Worm (Caenorhabditis elegans) whole organism, early embryonic: ENCODE results near the gene scl-10.

Experiments
- B0310.2 ChIP-seq: sonication (generic microtip); optimal IDR thresholded peaks from 2 replicates; lab custom pipeline; 2016; ENCODE audit warnings: mild to moderate bottlenecking, missing genetic modification characterization, missing compliant biosample characterization
- F13C5.2 ChIP-seq: sonication (generic microtip); optimal IDR thresholded peaks from 2 replicates; lab custom pipeline; 2017; ENCODE audit warnings: mild to moderate bottlenecking, missing genetic modification characterization, inconsistent platforms, missing compliant biosample characterization
- aly-1 ChIP-seq: sonication (generic microtip); optimal IDR thresholded peaks from 2 replicates; lab custom pipeline; 2016; ENCODE audit warnings: missing genetic modification characterization, missing compliant biosample characterization
- ama-1 ChIP-seq: fragments of 150-350 bp; optimal IDR thresholded peaks from 2 replicates; lab custom pipeline; 2014
- ceh-13 ChIP-seq: fragments of 200-800 bp; sonication (Bioruptor generic); optimal IDR thresholded peaks from 2 replicates; lab custom pipeline; 2018; ENCODE audit warnings: mild to moderate bottlenecking, missing genetic modification characterization, missing compliant biosample characterization
- ceh-36 ChIP-seq: sonication (generic microtip); optimal IDR thresholded peaks from 2 replicates; lab custom pipeline; 2016; ENCODE audit warnings: missing genetic modification characterization, inconsistent platforms, missing compliant biosample characterization
- ets-7 ChIP-seq: sonication (generic microtip); optimal IDR thresholded peaks from 2 replicates; lab custom pipeline; 2016; ENCODE audit warnings: missing genotype, missing genetic modification characterization, missing compliant biosample characterization
- flt-1 ChIP-seq: fragments of 200-800 bp; sonication (Bioruptor generic); IDR thresholded peaks from 2 replicates; pipeline ENCODE4 v1.3.6; 2022; ENCODE audit warnings: missing genetic modification characterization, missing compliant biosample characterization
- hmbx-1 ChIP-seq: sonication (generic microtip); optimal IDR thresholded peaks from 2 replicates; lab custom pipeline; 2016; ENCODE audit warnings: mild to moderate bottlenecking, missing genetic modification characterization, missing compliant biosample characterization
- hmg-4 ChIP-seq: fragments of 200-800 bp; sonication (Bioruptor generic); optimal IDR thresholded peaks from 2 replicates; lab custom pipeline; 2018; ENCODE audit warnings: mild to moderate bottlenecking, missing genetic modification characterization, missing compliant biosample characterization
- hnd-1 ChIP-seq: sonication (generic microtip); optimal IDR thresholded peaks from 2 replicates; lab custom pipeline; 2016; ENCODE audit warnings: missing genetic modification characterization, missing compliant biosample characterization
- pes-1 ChIP-seq: fragments of 200-800 bp; sonication (Bioruptor generic); IDR thresholded peaks from 2 replicates; pipeline ENCODE4 v1.3.6; 2022; ENCODE audit warnings: missing genetic modification reagents, missing genetic modification characterization, missing compliant biosample characterization
- scrt-1 ChIP-seq: fragments of 200-800 bp; sonication (Bioruptor generic); IDR thresholded peaks from 2 replicates; pipeline ENCODE4 v1.3.6; 2022; ENCODE audit warnings: missing genetic modification characterization, missing compliant biosample characterization
- sea-1 ChIP-seq: fragments of 200-800 bp; sonication (Bioruptor generic); conservative IDR thresholded peaks from 2 replicates; pipeline ENCODE4 v1.3.6; 2022; ENCODE audit warnings: missing genetic modification characterization, missing compliant biosample characterization
- tbx-11 ChIP-seq: fragments of 200-800 bp; sonication (Bioruptor generic); IDR thresholded peaks from 2 replicates; pipeline ENCODE4 v1.3.6; 2022; ENCODE audit warnings: missing genetic modification characterization, missing compliant biosample characterization
- tbx-37 ChIP-seq: fragments of 200-800 bp; sonication (Bioruptor generic); conservative IDR thresholded peaks from 2 replicates; pipeline ENCODE4 v1.3.6; 2022; ENCODE audit warnings: missing genetic modification reagents, missing genetic modification characterization, missing compliant biosample characterization
- tra-4 ChIP-seq: sonication (generic microtip); optimal IDR thresholded peaks from 2 replicates; lab custom pipeline; 2017; ENCODE audit warnings: missing genetic modification characterization, missing compliant biosample characterization

scl-10 gene

DNA sequence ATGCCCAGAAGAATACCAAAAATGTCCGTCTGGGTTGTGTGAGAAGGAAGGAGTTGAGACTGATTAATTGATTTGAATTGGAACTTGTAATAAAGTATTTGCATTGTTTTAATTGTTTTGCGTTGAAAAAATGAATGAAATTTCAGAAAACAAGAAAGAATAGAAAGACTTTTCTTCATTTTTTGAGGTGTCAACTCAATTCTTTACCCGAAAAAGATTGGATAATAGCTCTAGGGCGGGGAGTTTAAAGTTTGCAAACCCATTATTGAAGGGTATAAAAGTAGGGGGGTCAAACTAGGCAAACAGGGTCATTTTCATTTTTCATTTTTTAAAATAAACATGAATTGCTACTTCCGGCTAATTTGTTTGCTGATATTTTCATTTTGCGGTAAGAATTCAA lies at the start of gene scl-10:
scl-10 (plus strand) TSS at position 301 of the 400 bp plus-strand sequence.
- TF ChIP-seq scrt-1 (GFP tag; lab: Robert Waterston, UW) (no peak), ama-1 (no peak), hmbx-1 (tag; lab: Kevin White, UChicago) (no peak), sea-1 (GFP tag; lab: Robert Waterston, UW) (no peak)

DNA sequence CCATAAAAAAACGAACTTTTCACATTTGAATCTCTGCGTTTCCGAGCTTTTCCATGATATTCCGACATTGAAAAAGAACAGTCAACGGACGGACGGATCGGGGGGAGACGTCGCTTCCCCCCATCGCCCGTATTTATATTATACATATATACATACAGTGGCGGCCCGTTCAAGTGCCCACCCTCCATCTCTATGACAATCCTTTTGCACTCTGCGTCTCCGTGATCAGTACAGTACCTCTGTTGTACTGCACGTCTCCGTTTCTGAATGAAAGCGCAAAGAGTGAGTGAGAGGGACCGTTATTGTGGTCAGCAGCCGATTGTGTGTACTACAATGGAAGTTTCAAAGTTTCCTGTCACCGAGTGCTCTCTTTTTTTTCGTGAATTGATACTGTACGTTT lies 49.2 kb upstream of the scl-10 start:
- TF ChIP-seq B0310.2, result no peak
- TF ChIP-seq hmg-4 (GFP tag; lab: Kevin White, UChicago), result no peak
- no peak for TF ChIP-seq ama-1
- TF ChIP-seq tra-4, result no peak
- TF ChIP-seq ceh-36 (tag; lab: Kevin White, UChicago), result no peak
- TF ChIP-seq sea-1 (GFP tag; lab: Robert Waterston, UW), result no peak
- no peak for TF ChIP-seq F13C5.2 (tag; lab: Kevin White, UChicago)
- TF ChIP-seq aly-1 (tag; lab: Kevin White, UChicago), result no peak
- no peak for TF ChIP-seq flt-1 (GFP tag; lab: Robert Waterston, UW)
- TF ChIP-seq hmbx-1 (tag; lab: Kevin White, UChicago), result no peak
- no peak for TF ChIP-seq tbx-11 (GFP tag; lab: Robert Waterston, UW)
- no peak for TF ChIP-seq scrt-1 (GFP tag; lab: Robert Waterston, UW)
- no peak for TF ChIP-seq pes-1 (GFP tag; lab: Robert Waterston, UW)
- no peak for TF ChIP-seq ets-7 (tag; lab: Kevin White, UChicago)
- TF ChIP-seq ceh-13 (GFP tag; lab: Kevin White, UChicago), result no peak
- TF ChIP-seq tbx-37 (GFP tag; lab: Robert Waterston, UW), result no peak
- no peak for TF ChIP-seq hnd-1

DNA sequence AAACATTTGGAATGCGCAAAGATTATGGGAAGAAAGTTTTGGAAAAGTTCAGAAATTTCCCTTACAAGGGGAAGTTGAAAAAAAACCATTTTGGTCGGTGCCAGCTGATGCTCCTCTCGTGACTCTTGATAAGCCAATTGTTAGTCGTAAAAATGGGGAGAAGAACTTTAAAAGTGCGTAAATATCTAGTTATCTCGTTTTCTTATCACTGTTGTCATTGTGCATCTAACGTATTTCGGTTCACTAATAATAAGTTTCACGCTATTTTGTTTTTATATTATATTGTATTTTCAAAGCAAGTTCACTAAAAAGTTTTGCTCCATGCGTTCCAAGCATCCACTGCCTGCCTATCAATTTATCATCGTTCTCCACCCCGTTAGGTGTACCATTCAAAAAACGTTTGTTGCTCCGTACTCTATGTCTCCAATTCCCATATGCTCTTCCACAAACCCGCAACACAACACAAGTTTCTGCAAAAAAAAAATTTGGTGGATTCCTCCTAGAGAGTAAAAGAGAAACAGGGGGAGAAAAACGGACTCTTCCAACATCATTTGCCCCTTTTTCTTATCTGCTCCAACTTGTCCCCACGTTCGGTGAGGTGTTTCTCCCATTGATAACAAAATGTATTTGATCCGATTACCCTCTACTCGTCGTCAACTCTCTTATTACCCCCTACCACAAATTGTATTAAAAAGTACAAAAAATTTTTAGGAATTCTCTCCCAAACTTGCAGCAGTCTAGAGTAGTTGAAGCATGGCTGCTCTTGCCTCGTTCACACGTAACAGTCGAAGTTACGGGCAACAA lies 39.6 kb upstream of the scl-10 start, which contains the start of gene mbk-2:
mbk-2 (plus strand) TSS at position 754 of the 804 bp plus-strand sequence.
- TF ChIP-seq hnd-1, result no peak
- TF ChIP-seq hmbx-1 (tag; lab: Kevin White, UChicago), result no peak
- TF ChIP-seq pes-1 (GFP tag; lab: Robert Waterston, UW), result no peak
- TF ChIP-seq F13C5.2 (tag; lab: Kevin White, UChicago), result no peak
- no peak for TF ChIP-seq aly-1 (tag; lab: Kevin White, UChicago)
- no peak for TF ChIP-seq ets-7 (tag; lab: Kevin White, UChicago)
- no peak for TF ChIP-seq flt-1 (GFP tag; lab: Robert Waterston, UW)
- TF ChIP-seq tra-4, result no peak
- no peak for TF ChIP-seq hmg-4 (GFP tag; lab: Kevin White, UChicago)
- no peak for TF ChIP-seq scrt-1 (GFP tag; lab: Robert Waterston, UW)
- TF ChIP-seq ceh-36 (tag; lab: Kevin White, UChicago), result no peak
- no peak for TF ChIP-seq ama-1
- no peak for TF ChIP-seq tbx-37 (GFP tag; lab: Robert Waterston, UW)
- TF ChIP-seq ceh-13 (GFP tag; lab: Kevin White, UChicago), result no peak
- no peak for TF ChIP-seq B0310.2

DNA sequence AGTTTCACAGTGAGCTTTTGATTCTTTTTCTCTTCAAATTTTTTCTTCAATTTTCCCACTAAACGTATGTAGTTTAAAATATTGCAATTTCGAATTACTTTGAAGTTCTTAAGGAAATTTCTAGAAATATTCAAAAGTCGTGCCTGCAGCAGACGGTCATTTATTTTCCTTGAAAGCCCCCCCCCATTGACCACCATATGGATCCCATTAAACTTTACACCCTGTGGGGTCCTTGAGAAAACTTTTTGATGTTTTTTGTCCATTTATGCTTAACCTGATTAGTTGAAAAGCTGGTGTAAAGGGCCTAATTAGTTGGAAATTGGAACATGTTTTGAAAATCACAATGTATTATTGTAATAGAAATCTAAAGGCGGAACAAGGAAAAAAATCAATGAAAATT lies 38.8 kb upstream of the scl-10 start:
- TF ChIP-seq scrt-1 (GFP tag; lab: Robert Waterston, UW), result no peak
- TF ChIP-seq ceh-13 (GFP tag; lab: Kevin White, UChicago), result no peak
- TF ChIP-seq tbx-37 (GFP tag; lab: Robert Waterston, UW), result no peak
- TF ChIP-seq F13C5.2 (tag; lab: Kevin White, UChicago), result no peak
- TF ChIP-seq flt-1 (GFP tag; lab: Robert Waterston, UW), result no peak
- TF ChIP-seq B0310.2, result no peak
- TF ChIP-seq sea-1 (GFP tag; lab: Robert Waterston, UW), result no peak
- no peak for TF ChIP-seq ama-1
- no peak for TF ChIP-seq aly-1 (tag; lab: Kevin White, UChicago)

DNA sequence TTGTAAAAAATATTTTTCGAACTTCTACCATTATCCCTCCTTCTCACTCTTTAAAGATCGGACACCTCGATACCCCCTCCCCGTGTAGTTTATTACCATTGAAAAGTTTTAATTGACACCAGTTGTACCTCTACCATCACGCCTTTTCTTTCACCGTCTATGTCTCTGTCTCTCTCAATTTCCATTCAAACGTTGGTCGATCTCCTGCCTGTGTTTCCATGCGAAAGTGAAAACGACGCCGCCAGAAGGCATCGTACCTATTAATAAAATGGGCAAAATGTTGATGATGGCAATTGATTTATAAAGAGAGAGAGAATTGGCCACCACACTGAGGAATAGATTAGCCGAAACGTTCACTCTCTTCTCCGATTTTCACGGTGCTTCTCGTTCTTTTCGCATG lies 35.0 kb upstream of the scl-10 start:
- TF ChIP-seq hmbx-1 (tag; lab: Kevin White, UChicago) (no peak), flt-1 (GFP tag; lab: Robert Waterston, UW) (no peak), ceh-13 (GFP tag; lab: Kevin White, UChicago) (no peak), scrt-1 (GFP tag; lab: Robert Waterston, UW) (no peak), pes-1 (GFP tag; lab: Robert Waterston, UW) (no peak), ama-1 (no peak), tbx-11 (GFP tag; lab: Robert Waterston, UW) (no peak), sea-1 (GFP tag; lab: Robert Waterston, UW) (no peak), tbx-37 (GFP tag; lab: Robert Waterston, UW) (no peak), hmg-4 (GFP tag; lab: Kevin White, UChicago) (no peak), hnd-1 (no peak), F13C5.2 (tag; lab: Kevin White, UChicago) (no peak), tra-4 (no peak), ets-7 (tag; lab: Kevin White, UChicago) (no peak), aly-1 (tag; lab: Kevin White, UChicago) (no peak), ceh-36 (tag; lab: Kevin White, UChicago) (no peak), B0310.2 (no peak)

DNA sequence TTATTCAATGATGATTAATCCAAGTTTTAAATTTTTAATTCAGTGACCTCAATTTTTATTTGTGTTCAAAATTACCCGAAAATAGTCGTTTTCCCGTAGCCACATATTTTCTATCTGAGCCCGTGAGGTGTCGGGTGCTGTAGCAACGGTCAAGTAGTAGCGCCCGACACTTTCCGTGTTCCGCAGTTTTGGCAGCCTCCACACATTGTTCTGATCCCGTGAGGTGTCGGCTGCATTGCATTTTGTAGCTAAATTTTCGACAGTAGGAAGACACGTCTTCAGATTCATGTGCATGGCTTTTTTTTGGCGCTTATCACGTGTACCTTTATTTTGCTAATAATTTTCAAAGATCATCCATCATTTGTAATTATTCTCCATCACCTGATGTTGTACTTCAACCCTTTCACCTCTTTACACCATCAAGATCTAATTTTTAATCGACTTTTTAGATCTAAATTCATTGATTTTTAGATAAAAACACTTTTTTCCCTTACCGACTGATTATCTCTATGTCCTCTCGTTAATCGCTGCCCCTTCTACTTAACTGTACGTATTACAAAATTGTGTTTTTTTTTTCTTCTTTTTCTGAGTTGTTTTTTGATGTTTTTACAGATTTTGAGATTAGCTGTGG lies 34.4 kb upstream of the scl-10 start:
- TF ChIP-seq ets-7 (tag; lab: Kevin White, UChicago) (no peak), sea-1 (GFP tag; lab: Robert Waterston, UW) (no peak), tra-4 (no peak), ceh-13 (GFP tag; lab: Kevin White, UChicago) (no peak), B0310.2 (no peak), F13C5.2 (tag; lab: Kevin White, UChicago) (no peak), tbx-11 (GFP tag; lab: Robert Waterston, UW) (no peak), hmg-4 (GFP tag; lab: Kevin White, UChicago) (no peak), pes-1 (GFP tag; lab: Robert Waterston, UW) (no peak), ceh-36 (tag; lab: Kevin White, UChicago) (no peak), tbx-37 (GFP tag; lab: Robert Waterston, UW) (no peak), aly-1 (tag; lab: Kevin White, UChicago) (no peak), flt-1 (GFP tag; lab: Robert Waterston, UW) (no peak), hmbx-1 (tag; lab: Kevin White, UChicago) (no peak), hnd-1 (no peak), ama-1 (no peak), scrt-1 (GFP tag; lab: Robert Waterston, UW) (no peak)
